Worm (Caenorhabditis elegans): ENCODE results near the gene pqn-71.

The pqn-71 gene

DNA sequence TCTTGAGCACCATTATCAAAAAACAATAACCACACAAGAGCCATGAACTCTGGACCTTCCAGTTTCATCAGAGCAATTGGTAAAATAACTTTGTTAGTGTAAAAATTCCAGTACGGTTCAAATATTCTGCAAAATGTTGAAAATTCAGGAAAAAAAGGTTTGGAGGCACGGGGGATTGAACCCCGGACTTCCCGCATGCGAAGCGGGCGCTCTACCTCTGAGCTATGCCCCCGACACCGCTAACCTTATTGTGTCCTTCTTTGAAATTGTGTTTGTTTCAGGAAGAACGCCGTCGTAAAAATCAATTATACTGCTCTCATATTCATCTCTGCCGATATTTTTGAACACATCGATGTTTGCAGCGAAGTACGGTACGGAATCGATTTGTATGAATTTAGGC is 14.3 kb downstream of the pqn-71 start:
- TF ChIP-seq nhr-76 (tag; optimal IDR thresholded peaks at IDR 0.05), result no peak
- TF ChIP-seq mls-2 (tag; optimal IDR thresholded peaks at IDR 0.05), result no peak
- TF ChIP-seq unc-39 (tag; optimal IDR thresholded peaks at IDR 0.05), result no peak
- no peak for TF ChIP-seq unc-120 (tag; optimal IDR thresholded peaks at IDR 0.05; ENCODE audit: poor library complexity, severe bottlenecking)
- TF ChIP-seq ceh-39 (tag; optimal IDR thresholded peaks at IDR 0.05), result no peak
- TF ChIP-seq nhr-2 (tag; optimal IDR thresholded peaks at IDR 0.05), result no peak
- no peak for TF ChIP-seq zip-8 (tag; optimal IDR thresholded peaks at IDR 0.05)

DNA sequence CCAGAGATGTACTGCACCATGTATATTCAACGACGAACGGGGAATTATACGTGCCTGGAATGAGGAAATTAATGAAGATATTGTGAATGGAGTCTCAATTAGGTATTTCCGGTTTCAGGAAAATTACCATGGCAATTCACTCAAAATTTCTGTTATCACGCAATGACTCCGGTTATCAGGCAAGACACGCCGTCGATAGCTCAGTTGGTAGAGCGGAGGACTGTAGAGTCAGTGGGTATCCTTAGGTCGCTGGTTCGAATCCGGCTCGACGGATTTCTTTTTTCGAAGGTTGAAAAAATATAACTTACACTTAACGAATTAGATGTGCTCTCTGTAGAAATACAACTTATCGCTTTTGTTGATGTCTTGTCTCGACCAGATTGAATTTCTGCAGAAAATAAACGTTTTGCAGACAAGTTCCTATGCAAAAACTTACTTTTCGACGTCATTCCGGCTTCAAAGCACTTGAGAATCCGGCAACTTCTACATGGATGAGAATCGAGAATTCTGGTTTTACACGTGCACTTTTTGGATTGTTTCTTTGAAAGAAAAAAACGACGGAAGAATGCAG is 15.1 kb downstream of the pqn-71 start:
- TF ChIP-seq mab-5 (tag; optimal IDR thresholded peaks at IDR 0.05), result no peak
- TF ChIP-seq bed-3 (GFP tag; optimal IDR thresholded peaks at IDR 0.05), result no peak
- no peak for TF ChIP-seq mls-2 (tag; optimal IDR thresholded peaks at IDR 0.05)
- no peak for TF ChIP-seq elt-3 (tag; optimal IDR thresholded peaks at IDR 0.05)
- no peak for TF ChIP-seq ceh-43 (GFP tag; optimal IDR thresholded peaks at IDR 0.05)
- no peak for TF ChIP-seq sem-2 (GFP tag; optimal IDR thresholded peaks at IDR 0.05)
- TF ChIP-seq cnd-1 (tag; optimal IDR thresholded peaks at IDR 0.05), result no peak
- TF ChIP-seq unc-120 (tag; optimal IDR thresholded peaks at IDR 0.05; ENCODE audit: poor library complexity, severe bottlenecking), result no peak
- no peak for TF ChIP-seq mep-1 (tag; optimal IDR thresholded peaks at IDR 0.05)
- TF ChIP-seq sptf-1 (tag; optimal IDR thresholded peaks at IDR 0.05), result no peak
- TF ChIP-seq lin-13 (tag; optimal IDR thresholded peaks at IDR 0.05), result no peak
- no peak for TF ChIP-seq flh-1 (GFP tag; optimal IDR thresholded peaks at IDR 0.05)
- TF ChIP-seq zip-8 (tag; optimal IDR thresholded peaks at IDR 0.05), result no peak
- TF ChIP-seq lin-32 (GFP tag; optimal IDR thresholded peaks at IDR 0.05), result no peak
- TF ChIP-seq nhr-12 (tag; optimal IDR thresholded peaks at IDR 0.05), result no peak
- no peak for TF ChIP-seq ztf-11 (tag; optimal IDR thresholded peaks at IDR 0.05)

DNA sequence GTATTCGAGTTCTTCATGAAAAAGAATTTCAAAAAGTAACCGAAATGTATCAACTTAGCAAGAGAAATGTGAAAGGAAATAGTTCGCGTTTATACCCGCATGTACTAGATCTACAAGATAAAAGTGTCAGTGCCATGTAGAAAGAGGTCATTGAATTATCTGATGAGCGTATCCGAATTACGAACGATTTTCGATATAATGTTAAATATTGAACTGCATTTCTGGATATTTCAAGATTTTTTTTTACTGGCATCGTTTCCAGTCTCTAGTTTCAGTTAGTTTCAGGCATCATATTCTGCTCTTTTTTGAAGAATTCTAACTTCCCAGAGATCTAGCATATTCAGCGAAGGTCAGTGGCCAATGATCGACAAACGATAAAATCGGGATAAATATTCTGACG is 15.9 kb downstream of the pqn-71 start, which contains the start of gene nhr-150:
Gene nhr-150 (minus strand): TSS at position 92 of the 400 bp plus-strand sequence.
- TF ChIP-seq elt-1 (tag; optimal IDR thresholded peaks at IDR 0.05; ENCODE audit: borderline replicate concordance, insufficient read depth) (peak; percentile 61), nhr-76 (tag; optimal IDR thresholded peaks at IDR 0.05) (no peak), bed-3 (GFP tag; optimal IDR thresholded peaks at IDR 0.05) (no peak)

DNA sequence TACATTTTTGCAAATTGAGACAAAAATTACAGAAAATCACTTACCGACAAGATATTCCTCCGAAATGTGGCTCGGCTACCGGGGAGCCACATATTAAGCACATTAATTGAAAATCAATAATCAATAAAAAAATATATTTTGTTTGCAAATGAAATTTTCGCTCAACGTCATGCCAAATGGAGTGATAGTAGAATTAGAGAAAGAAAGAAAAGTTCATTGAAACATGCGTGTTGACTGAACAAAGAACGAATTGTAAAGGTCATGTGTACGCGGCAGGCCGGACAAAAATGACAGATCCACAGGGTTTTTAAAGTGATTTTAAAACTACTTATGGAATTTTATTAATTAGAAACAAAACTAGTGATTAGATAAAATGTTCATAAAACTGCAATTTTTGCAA is 18.1 kb downstream of the pqn-71 start:
- TF ChIP-seq ceh-39 (tag; optimal IDR thresholded peaks at IDR 0.05) (no peak), mep-1 (tag; optimal IDR thresholded peaks at IDR 0.05) (no peak), M03D4.4 (tag; optimal IDR thresholded peaks at IDR 0.05) (no peak)

DNA sequence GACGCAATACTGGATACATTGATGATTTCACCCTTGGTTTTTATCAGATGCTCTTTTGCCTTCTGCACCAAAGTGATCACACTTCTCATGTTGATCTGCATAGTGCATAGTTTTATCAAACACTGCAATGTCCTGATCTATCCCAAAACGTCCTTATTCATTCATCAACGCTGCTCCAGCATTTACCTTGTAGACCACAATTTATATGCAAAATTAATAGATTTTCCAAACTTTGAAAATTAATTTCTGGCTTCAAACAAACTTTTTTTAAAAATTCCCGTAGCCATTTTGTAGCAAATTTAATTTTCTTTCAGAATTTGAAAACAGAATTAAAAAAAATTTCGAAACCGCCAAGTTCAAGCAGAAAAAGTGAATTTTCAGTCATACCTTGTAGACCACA is 19.1 kb downstream of the pqn-71 start, which contains the start of gene C06B8.3:
Gene C06B8.3 (minus strand): TSS at position 101 of the 400 bp plus-strand sequence.
- TF ChIP-seq nhr-76 (tag; optimal IDR thresholded peaks at IDR 0.05) (no peak), ces-1 (GFP tag; optimal IDR thresholded peaks at IDR 0.05) (no peak), lin-13 (tag; optimal IDR thresholded peaks at IDR 0.05) (no peak), elt-1 (tag; optimal IDR thresholded peaks at IDR 0.05; ENCODE audit: borderline replicate concordance, insufficient read depth) (no peak), nhr-28 (tag; optimal IDR thresholded peaks at IDR 0.05) (no peak), snpc-4 (tag; optimal IDR thresholded peaks at IDR 0.05) (no peak), mep-1 (tag; optimal IDR thresholded peaks at IDR 0.05) (no peak)

DNA sequence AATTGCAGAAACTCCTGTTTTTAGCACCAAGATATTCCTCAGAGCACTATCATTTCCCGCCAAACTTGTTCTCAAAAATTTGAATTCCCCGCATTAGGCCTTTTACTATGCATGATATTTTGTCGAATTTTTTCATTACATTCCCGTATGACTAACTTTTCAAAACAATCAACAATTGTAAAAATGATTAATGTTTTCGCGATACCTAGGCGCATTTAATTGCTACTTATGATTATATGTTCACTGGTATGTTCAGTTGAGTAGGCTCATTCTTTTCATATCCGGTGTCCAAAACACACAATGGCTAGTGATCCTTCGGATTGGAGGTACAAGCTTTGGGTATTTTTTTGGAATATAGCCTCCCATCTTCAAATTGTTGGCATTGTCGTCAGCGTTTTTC is 22.3 kb downstream of the pqn-71 start, which contains the start of gene srw-21:
Gene srw-21 (plus strand): TSS at position 301 of the 400 bp plus-strand sequence.
- TF ChIP-seq lin-13 (tag; optimal IDR thresholded peaks at IDR 0.05) (no peak), pha-4 (tag; optimal IDR thresholded peaks at IDR 0.05) (no peak), unc-62 (GFP tag; optimal IDR thresholded peaks at IDR 0.05) (no peak), ham-2 (GFP tag; optimal IDR thresholded peaks at IDR 0.05) (no peak), bed-3 (GFP tag; optimal IDR thresholded peaks at IDR 0.05) (no peak), lsy-2 (tag; optimal IDR thresholded peaks at IDR 0.05) (no peak), mep-1 (tag; optimal IDR thresholded peaks at IDR 0.05) (no peak), tbx-8 (GFP tag; optimal IDR thresholded peaks at IDR 0.05) (no peak), unc-39 (tag; optimal IDR thresholded peaks at IDR 0.05) (no peak), nhr-12 (tag; optimal IDR thresholded peaks at IDR 0.05) (no peak), sptf-1 (tag; optimal IDR thresholded peaks at IDR 0.05) (no peak), mab-5 (tag; optimal IDR thresholded peaks at IDR 0.05) (no peak), ceh-43 (GFP tag; optimal IDR thresholded peaks at IDR 0.05) (no peak), nhr-237 (tag; optimal IDR thresholded peaks at IDR 0.05) (no peak), hlh-1 (tag; optimal IDR thresholded peaks at IDR 0.05) (no peak), elt-3 (tag; optimal IDR thresholded peaks at IDR 0.05) (no peak)

Data from whole organism, mixed stage, embryonic.